Fruit fly (Drosophila melanogaster) whole organism, embryonic: Measurements from ENCODE around the gene Ifrd1.
A peak's percentile ranks its signal among the peaks of the same experiment; 100 is the strongest.

Experiments
- Aef1 ChIP-seq: fragments of 200-800 bp; sonication (Bioruptor generic); IDR thresholded peaks from 3 replicates; pipeline ENCODE4 v1.3.6; 2022; ENCODE audit warnings: missing biosample characterization, missing genetic modification characterization
- Atf3 ChIP-seq: fragments of 200-800 bp; sonication (Bioruptor generic); optimal IDR thresholded peaks from 3 replicates; lab custom pipeline; 2016; ENCODE audit warnings: missing biosample characterization, missing genetic modification characterization
- CG10366 ChIP-seq: fragments of 200-800 bp; sonication (Bioruptor generic); IDR thresholded peaks from 2 replicates; pipeline ENCODE4 v1.3.6; 2022; ENCODE audit warnings: missing biosample characterization, missing genetic modification characterization
- CG10959 ChIP-seq: fragments of 200-800 bp; sonication (Bioruptor generic); IDR thresholded peaks from 2 replicates; pipeline ENCODE4 v1.3.6; 2022; ENCODE audit warnings: missing biosample characterization, missing genetic modification characterization
- CG11398 ChIP-seq: fragments of 200-800 bp; sonication (Bioruptor generic); optimal IDR thresholded peaks from 2 replicates; lab custom pipeline; 2016; ENCODE audit warnings: missing biosample characterization, missing genetic modification characterization
- CG13296 ChIP-seq: fragments of 200-800 bp; sonication (Bioruptor generic); optimal IDR thresholded peaks from 3 replicates; lab custom pipeline; 2018; ENCODE audit warnings: missing biosample characterization, mild to moderate bottlenecking, missing genetic modification characterization
- CG1647 ChIP-seq: fragments of 200-800 bp; sonication (Bioruptor generic); optimal IDR thresholded peaks from 3 replicates; lab custom pipeline; 2016; ENCODE audit warnings: missing biosample characterization, missing genetic modification characterization
- CG18011 ChIP-seq: fragments of 200-800 bp; sonication (Bioruptor generic); optimal IDR thresholded peaks from 2 replicates; lab custom pipeline; 2017; ENCODE audit warnings: missing biosample characterization, missing genetic modification characterization, mild to moderate bottlenecking, moderate library complexity, missing genotype
- CG18476 ChIP-seq: fragments of 200-800 bp; sonication (Bioruptor generic); optimal IDR thresholded peaks from 2 replicates; lab custom pipeline; 2016; ENCODE audit warnings: missing biosample characterization, mild to moderate bottlenecking, missing genetic modification characterization
- CG2202 ChIP-seq: fragments of 200-800 bp; sonication (Bioruptor generic); optimal IDR thresholded peaks from 2 replicates; lab custom pipeline; 2018; ENCODE audit warnings: missing biosample characterization, mild to moderate bottlenecking, missing genetic modification characterization
- CG31441 ChIP-seq: fragments of 200-800 bp; sonication (Bioruptor generic); IDR thresholded peaks from 2 replicates; pipeline ENCODE4 v1.3.6; 2022; ENCODE audit warnings: missing biosample characterization, missing genetic modification characterization
- CG32772 ChIP-seq: fragments of 200-800 bp; sonication (Bioruptor generic); IDR thresholded peaks from 2 replicates; pipeline ENCODE4 v1.3.6; 2022; ENCODE audit warnings: missing biosample characterization, missing genetic modification characterization
- CG3847 ChIP-seq: fragments of 200-800 bp; sonication (Bioruptor generic); IDR thresholded peaks from 2 replicates; pipeline ENCODE4 v1.3.6; 2022; ENCODE audit warnings: missing biosample characterization, missing genetic modification characterization
- CG42726 ChIP-seq: fragments of 200-800 bp; sonication (Bioruptor generic); IDR thresholded peaks from 2 replicates; pipeline ENCODE4 v1.3.6; 2022; ENCODE audit warnings: missing biosample characterization, missing genetic modification characterization; ENCODE audit not compliant: partially characterized antibody
- CG4328 ChIP-seq: fragments of 200-800 bp; sonication (Bioruptor generic); optimal IDR thresholded peaks from 3 replicates; lab custom pipeline; 2017; ENCODE audit warnings: missing biosample characterization, missing genetic modification reagents, missing genetic modification characterization
- CG6683 ChIP-seq: fragments of 200-800 bp; sonication (Bioruptor generic); optimal IDR thresholded peaks from 2 replicates; lab custom pipeline; 2017; ENCODE audit warnings: missing biosample characterization, mild to moderate bottlenecking, missing genetic modification characterization, missing genetic modification reagents
- CG7839 ChIP-seq: fragments of 200-800 bp; sonication (Bioruptor generic); optimal IDR thresholded peaks from 3 replicates; lab custom pipeline; 2018; ENCODE audit warnings: missing biosample characterization, mild to moderate bottlenecking, missing genetic modification characterization, moderate library complexity
- CG7963 ChIP-seq: fragments of 200-800 bp; sonication (Bioruptor generic); IDR thresholded peaks from 3 replicates; pipeline ENCODE4 v1.3.6; 2022; ENCODE audit warnings: missing biosample characterization, missing genetic modification characterization; ENCODE audit not compliant: partially characterized antibody
- CoRest ChIP-seq: fragments of 200-800 bp; sonication (Bioruptor generic); optimal IDR thresholded peaks from 3 replicates; lab custom pipeline; 2018; ENCODE audit warnings: missing biosample characterization, mild to moderate bottlenecking, missing genetic modification characterization, moderate library complexity
- Dfd ChIP-seq, 2 experiments: fragments of >200 bp; optimal IDR thresholded peaks; 2 replicates each; lab custom pipeline; 2017; ENCODE audit warnings: missing biosample characterization in 2 of 2, missing genetic modification characterization in 2 of 2
- Doc2 ChIP-seq: fragments of 200-800 bp; sonication (Bioruptor generic); IDR thresholded peaks from 2 replicates; pipeline ENCODE4 v1.3.6; 2022; ENCODE audit warnings: missing biosample characterization, missing genetic modification characterization
- Ets97D ChIP-seq: fragments of 200-800 bp; sonication (Bioruptor generic); optimal IDR thresholded peaks from 3 replicates; lab custom pipeline; 2016; ENCODE audit warnings: missing biosample characterization, missing genetic modification characterization
- Fer1 ChIP-seq: fragments of 200-800 bp; sonication (Bioruptor generic); optimal IDR thresholded peaks from 2 replicates; lab custom pipeline; 2017; ENCODE audit warnings: missing biosample characterization, mild to moderate bottlenecking, missing genetic modification characterization
- H15 ChIP-seq: fragments of 200-800 bp; sonication (Bioruptor generic); IDR thresholded peaks from 3 replicates; pipeline ENCODE4 v1.3.6; 2022; ENCODE audit warnings: missing biosample characterization, missing genetic modification characterization
- H2.0 ChIP-seq: fragments of 200-800 bp; sonication (Bioruptor generic); IDR thresholded peaks from 2 replicates; pipeline ENCODE4 v1.3.6; 2022; ENCODE audit warnings: missing biosample characterization, missing genetic modification characterization
- HLH4C ChIP-seq: fragments of 200-800 bp; sonication (Bioruptor generic); IDR thresholded peaks from 3 replicates; pipeline ENCODE4 v1.3.6; 2022; ENCODE audit warnings: missing biosample characterization, missing genetic modification characterization; ENCODE audit not compliant: partially characterized antibody
- Myb ChIP-seq: fragments of 200-800 bp; sonication (Bioruptor generic); optimal IDR thresholded peaks from 2 replicates; lab custom pipeline; 2016; ENCODE audit warnings: missing biosample characterization, missing genetic modification characterization
- NC2β ChIP-seq: fragments of 200-800 bp; sonication (Bioruptor generic); optimal IDR thresholded peaks from 2 replicates; lab custom pipeline; 2016; ENCODE audit warnings: missing biosample characterization, missing genetic modification characterization
- Ravus ChIP-seq: fragments of 200-800 bp; sonication (Bioruptor generic); IDR thresholded peaks from 2 replicates; pipeline ENCODE4 v1.3.6; 2022; ENCODE audit warnings: missing biosample characterization, missing genetic modification characterization
- Spps ChIP-seq: fragments of 200-800 bp; sonication (Bioruptor generic); optimal IDR thresholded peaks from 2 replicates; lab custom pipeline; 2018; ENCODE audit warnings: missing biosample characterization, mild to moderate bottlenecking, missing genetic modification characterization
- cg ChIP-seq: fragments of 200-800 bp; sonication (Bioruptor generic); optimal IDR thresholded peaks from 3 replicates; lab custom pipeline; 2019; ENCODE audit warnings: missing biosample characterization, mild to moderate bottlenecking, missing genetic modification characterization, moderate library complexity
- chn ChIP-seq: fragments of 200-800 bp; sonication (Bioruptor generic); optimal IDR thresholded peaks from 2 replicates; lab custom pipeline; 2016; ENCODE audit warnings: missing biosample characterization, missing genetic modification characterization
- crol ChIP-seq: fragments of 200-800 bp; sonication (Bioruptor generic); IDR thresholded peaks from 2 replicates; pipeline ENCODE4 v1.3.6; 2022; ENCODE audit warnings: missing biosample characterization, missing genetic modification characterization
- dmrt11E ChIP-seq: fragments of 200-800 bp; sonication (Bioruptor generic); optimal IDR thresholded peaks from 3 replicates; lab custom pipeline; 2018; ENCODE audit warnings: missing biosample characterization, mild to moderate bottlenecking, missing genetic modification characterization, moderate library complexity
- esg ChIP-seq: fragments of 200-800 bp; sonication (Bioruptor generic); conservative IDR thresholded peaks from 2 replicates; pipeline ENCODE4 v1.3.6; 2022; ENCODE audit warnings: missing biosample characterization, missing genetic modification characterization
- fd102C ChIP-seq: fragments of 200-800 bp; sonication (Bioruptor generic); optimal IDR thresholded peaks from 2 replicates; lab custom pipeline; 2018; ENCODE audit warnings: missing biosample characterization, mild to moderate bottlenecking, missing genetic modification characterization, moderate library complexity
- ftz-f1 ChIP-seq: fragments of 200-800 bp; sonication (Bioruptor generic); optimal IDR thresholded peaks from 2 replicates; lab custom pipeline; 2016; ENCODE audit warnings: missing biosample characterization, missing genetic modification characterization
- hb ChIP-seq: fragments of 200-800 bp; sonication (Bioruptor generic); IDR thresholded peaks from 3 replicates; pipeline ENCODE4 v1.3.6; 2022; ENCODE audit warnings: missing biosample characterization, missing genetic modification characterization; ENCODE audit not compliant: partially characterized antibody
- klu ChIP-seq: fragments of 200-800 bp; sonication (Bioruptor generic); IDR thresholded peaks from 2 replicates; pipeline ENCODE4 v1.3.6; 2022; ENCODE audit warnings: missing biosample characterization, missing genetic modification characterization
- org-1 ChIP-seq: fragments of 200-800 bp; sonication (Bioruptor generic); optimal IDR thresholded peaks from 2 replicates; lab custom pipeline; 2017; ENCODE audit warnings: missing biosample characterization, missing genetic modification characterization
- prd ChIP-seq, 3 experiments: fragments of >200 bp in 2 of 3; fragments of 200-800 bp in 1 of 3; sonication (Bioruptor generic) in 1 of 3; optimal IDR thresholded peaks in 2 of 3; IDR thresholded peaks in 1 of 3; 2 replicates in 2 of 3; 3 replicates in 1 of 3; pipeline versions ENCODE4 v1.3.6 to Lab custom; 2017 to 2022; ENCODE audit warnings: missing biosample characterization in 1 of 3, missing genetic modification characterization in 1 of 3
- rib ChIP-seq: fragments of 200-800 bp; sonication (Bioruptor generic); IDR thresholded peaks from 2 replicates; pipeline ENCODE4 v1.3.6; 2022; ENCODE audit warnings: missing biosample characterization, missing genetic modification characterization
- sd ChIP-seq: fragments of 200-800 bp; sonication (Bioruptor generic); optimal IDR thresholded peaks from 3 replicates; lab custom pipeline; 2018; ENCODE audit warnings: missing biosample characterization, mild to moderate bottlenecking, missing genetic modification characterization, moderate library complexity
- slp2 ChIP-seq: fragments of 200-800 bp; sonication (Bioruptor generic); optimal IDR thresholded peaks from 2 replicates; lab custom pipeline; 2016; ENCODE audit warnings: missing biosample characterization, missing genetic modification characterization
- sug ChIP-seq: fragments of 200-800 bp; optimal IDR thresholded peaks from 2 replicates; lab custom pipeline; 2019; ENCODE audit warnings: missing biosample characterization, mild to moderate bottlenecking, missing genetic modification characterization, moderate library complexity
- tgo ChIP-seq: fragments of 200-800 bp; sonication (Bioruptor generic); IDR thresholded peaks from 3 replicates; pipeline ENCODE4 v1.3.6; 2022; ENCODE audit warnings: missing biosample characterization, missing genetic modification characterization
- trem ChIP-seq: fragments of 200-800 bp; optimal IDR thresholded peaks from 3 replicates; lab custom pipeline; 2019; ENCODE audit warnings: missing biosample characterization, mild to moderate bottlenecking, missing genetic modification characterization, moderate library complexity
- vfl ChIP-seq: fragments of 200-800 bp; sonication (Bioruptor generic); optimal IDR thresholded peaks from 2 replicates; lab custom pipeline; 2016; ENCODE audit warnings: missing biosample characterization, missing genetic modification characterization

The Ifrd1 gene

DNA sequence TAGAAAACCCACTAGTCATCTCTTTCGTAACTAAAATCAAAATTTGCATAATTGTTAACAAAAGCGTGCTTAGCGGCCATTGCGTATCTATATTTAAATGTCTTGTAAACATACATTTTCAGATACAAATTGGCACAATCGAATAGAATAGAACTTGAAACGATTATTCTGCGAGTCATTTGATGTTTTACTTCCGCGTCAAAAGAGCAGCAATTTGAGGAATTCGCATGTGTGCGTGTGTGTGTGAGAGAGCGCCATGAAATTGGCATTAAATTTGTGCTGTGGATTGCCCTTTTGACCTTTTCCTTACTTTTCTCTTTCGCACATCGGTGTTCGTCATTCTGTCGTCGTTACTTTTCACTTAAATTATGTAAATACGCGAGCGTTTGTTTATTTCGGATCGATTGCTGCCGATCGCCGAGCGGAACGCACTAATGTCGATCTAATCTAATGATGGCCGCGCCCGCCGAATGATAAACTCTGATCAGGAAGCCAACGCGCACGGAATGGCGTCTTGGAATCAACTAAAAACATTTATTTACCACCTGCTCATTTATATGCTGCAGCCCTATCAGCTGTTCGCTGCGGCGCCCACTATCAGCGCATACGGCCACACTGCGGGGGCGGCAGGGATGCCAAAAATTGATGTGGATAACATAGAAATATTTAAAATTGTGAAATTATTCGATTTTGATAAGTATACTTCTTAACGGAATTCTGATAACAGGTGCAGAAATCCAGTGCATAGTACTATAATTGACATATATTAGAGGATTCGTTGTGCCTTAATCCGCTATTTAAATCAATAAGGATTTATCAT is 10.6 kb upstream of the Ifrd1 start (continued):
- TF ChIP-seq CG13296 (GFP tag; lab: Kevin White, UChicago) (peak; percentile 57), CG18476 (GFP tag; lab: Kevin White, UChicago) (no peak), Ravus (GFP tag; lab: Robert Waterston, UW) (no peak), esg (GFP tag; lab: Robert Waterston, UW) (peak; percentile 37; the same call in 1 of the 2 replicates), CG2202 (peak; percentile 14), fd102C (GFP tag; lab: Kevin White, UChicago) (peak; percentile 15), Dfd (GFP tag; optimal IDR thresholded peaks at IDR 0.05; lab: Kevin White, UChicago) (no peak), klu (GFP tag; lab: Robert Waterston, UW) (peak; percentile 77), Spps (tag; lab: Kevin White, UChicago) (no peak), slp2 (GFP tag; lab: Kevin White, UChicago) (no peak), Doc2 (GFP tag; lab: Robert Waterston, UW) (no peak), Myb (peak; percentile 50), rib (GFP tag; lab: Robert Waterston, UW) (peak; percentile 76), NC2β (GFP tag; lab: Kevin White, UChicago) (no peak), prd (optimal IDR thresholded peaks at IDR 0.05; lab: Kevin White, UChicago) (no peak), prd (GFP tag; IDR thresholded peaks at IDR 0.05; lab: Robert Waterston, UW) (peak; percentile 53), CG1647 (peak; percentile 8), crol (GFP tag; lab: Robert Waterston, UW) (peak; percentile 48; the same call in 1 of the 2 replicates), chn (GFP tag; lab: Kevin White, UChicago) (peak; percentile 13), Ets97D (peak; percentile 71), sd (peak; percentile 92), CG3847 (GFP tag; lab: Robert Waterston, UW) (peak; percentile 70), ftz-f1 (GFP tag; lab: Kevin White, UChicago) (peak; percentile 52), CG7963 (GFP tag; lab: Robert Waterston, UW) (no peak), Aef1 (GFP tag; lab: Robert Waterston, UW) (0 out of 3 replicates have a peak, but pooled peaks have one; percentile 19), CG6683 (no peak), cg (GFP tag; lab: Kevin White, UChicago) (peak; percentile 69), CG42726 (GFP tag; lab: Robert Waterston, UW) (peak; percentile 70; the same call in 1 of the 2 replicates), HLH4C (peak; percentile 44; the same call in 1 of the 3 replicates), hb (GFP tag; lab: Robert Waterston, UW) (no peak), CG18011 (GFP tag; lab: Kevin White, UChicago) (no peak), CG10366 (GFP tag; lab: Robert Waterston, UW) (peak; percentile 16; the same call in 1 of the 2 replicates), CG31441 (no peak; the same call in 1 of the 2 replicates), CG11398 (GFP tag; lab: Kevin White, UChicago) (no peak), dmrt11E (tag; lab: Kevin White, UChicago) (no peak), H15 (GFP tag; lab: Robert Waterston, UW) (no peak), CG32772 (GFP tag; lab: Robert Waterston, UW) (0 out of 2 replicates have a peak, but pooled peaks have one; percentile 7), CG10959 (GFP tag; lab: Robert Waterston, UW) (peak; percentile 42), tgo (GFP tag; lab: Robert Waterston, UW) (peak; percentile 28; the same call in 2 of the 3 replicates), CoRest (tag; lab: Kevin White, UChicago) (peak; percentile 41), Atf3 (GFP tag; lab: Kevin White, UChicago) (no peak), CG4328 (GFP tag; lab: Kevin White, UChicago) (peak; percentile 46), H2.0 (GFP tag; lab: Robert Waterston, UW) (0 out of 2 replicates have a peak, but pooled peaks have one; percentile 19), Fer1 (GFP tag; lab: Kevin White, UChicago) (peak; percentile 63), sug (peak; percentile 74), vfl (GFP tag; lab: Kevin White, UChicago) (no peak), trem (tag; lab: Kevin White, UChicago) (peak; percentile 34), org-1 (GFP tag; lab: Kevin White, UChicago) (peak; percentile 2), CG7839 (tag; lab: Kevin White, UChicago) (peak; percentile 30)
